Worm (Caenorhabditis elegans) whole organism, L3 larva: ENCODE measurements around the gene H12D21.5.

Experiments used
- aly-2 ChIP-seq: fragments of 150-350 bp; optimal IDR thresholded peaks from 2 replicates; lab custom pipeline; 2014; ENCODE audit warnings: missing biosample characterization, missing genetic modification characterization
- ama-1 ChIP-seq: fragments of 150-350 bp; optimal IDR thresholded peaks from 2 replicates; lab custom pipeline; 2018
- ceh-16 ChIP-seq: sonication (generic microtip); optimal IDR thresholded peaks from 2 replicates; lab custom pipeline; 2017; ENCODE audit warnings: missing biosample characterization, missing genetic modification characterization
- ceh-28 ChIP-seq: fragments of 150-350 bp; optimal IDR thresholded peaks from 2 replicates; lab custom pipeline; 2014; ENCODE audit warnings: missing biosample characterization, missing genetic modification reagents, missing genetic modification characterization
- ceh-82 ChIP-seq: fragments of 150-350 bp; optimal IDR thresholded peaks from 2 replicates; lab custom pipeline; 2014; ENCODE audit warnings: missing biosample characterization, missing genetic modification characterization
- ceh-9 ChIP-seq: sonication (generic microtip); optimal IDR thresholded peaks from 2 replicates; lab custom pipeline; 2018; ENCODE audit warnings: missing biosample characterization, missing genetic modification characterization
- daf-12 ChIP-seq: fragments of 150-350 bp; optimal IDR thresholded peaks from 2 replicates; lab custom pipeline; 2014; ENCODE audit warnings: missing biosample characterization, missing genetic modification reagents, missing genetic modification characterization
- egl-5 ChIP-seq: fragments of 150-350 bp; optimal IDR thresholded peaks from 2 replicates; lab custom pipeline; 2017; ENCODE audit warnings: missing biosample characterization, missing genetic modification reagents, missing genetic modification characterization, inconsistent platforms
- elt-1 ChIP-seq: fragments of 150-350 bp; optimal IDR thresholded peaks from 2 replicates; lab custom pipeline; 2014; ENCODE audit warnings: missing biosample characterization, missing genetic modification characterization
- elt-2 ChIP-seq: sonication (generic microtip); optimal IDR thresholded peaks from 2 replicates; lab custom pipeline; 2016; ENCODE audit warnings: missing genetic modification reagents, mild to moderate bottlenecking, missing genetic modification characterization, missing compliant biosample characterization
- elt-3 ChIP-seq, 3 experiments: fragments of 150-350 bp in 1 of 3; sonication (generic microtip) in 2 of 3; optimal IDR thresholded peaks; 2 replicates in 2 of 3; 4 replicates in 1 of 3; lab custom pipeline; 2014 to 2017; ENCODE audit warnings: missing biosample characterization in 3 of 3, missing genetic modification characterization in 3 of 3
- eor-1 ChIP-seq, 2 experiments: fragments of 150-350 bp; optimal IDR thresholded peaks; 2 replicates each; lab custom pipeline; 2014 to 2018; ENCODE audit warnings: missing biosample characterization in 2 of 2, missing genetic modification characterization in 2 of 2
- fkh-10 ChIP-seq: sonication (generic microtip); optimal IDR thresholded peaks from 2 replicates; lab custom pipeline; 2017; ENCODE audit warnings: missing biosample characterization, missing genetic modification reagents, missing genetic modification characterization
- fkh-2 ChIP-seq: fragments of 150-350 bp; optimal IDR thresholded peaks from 2 replicates; lab custom pipeline; 2014; ENCODE audit warnings: missing biosample characterization, missing genetic modification reagents, missing genetic modification characterization
- fos-1 ChIP-seq: fragments of 150-350 bp; optimal IDR thresholded peaks from 2 replicates; lab custom pipeline; 2014; ENCODE audit warnings: missing biosample characterization, missing genetic modification characterization
- hmg-11 ChIP-seq: sonication (generic microtip); optimal IDR thresholded peaks from 2 replicates; lab custom pipeline; 2016; ENCODE audit warnings: missing genetic modification characterization, missing compliant biosample characterization
- jun-1 ChIP-seq: fragments of 150-350 bp; optimal IDR thresholded peaks from 2 replicates; lab custom pipeline; 2014; ENCODE audit warnings: missing biosample characterization, missing genetic modification reagents, missing genetic modification characterization
- lin-15B ChIP-seq: fragments of 150-350 bp; optimal IDR thresholded peaks from 2 replicates; lab custom pipeline; 2014; ENCODE audit warnings: missing biosample characterization, missing genetic modification characterization
- lin-39 ChIP-seq: fragments of 150-350 bp; optimal IDR thresholded peaks from 2 replicates; lab custom pipeline; 2018; ENCODE audit warnings: missing biosample characterization, missing genetic modification reagents, missing genetic modification characterization
- lsy-12 ChIP-seq: sonication (generic microtip); optimal IDR thresholded peaks from 2 replicates; lab custom pipeline; 2016; ENCODE audit warnings: mild to moderate bottlenecking, missing genetic modification characterization, missing compliant biosample characterization
- mdl-1 ChIP-seq: fragments of 150-350 bp; optimal IDR thresholded peaks from 2 replicates; lab custom pipeline; 2014; ENCODE audit warnings: missing biosample characterization, missing genetic modification characterization
- mml-1 ChIP-seq: fragments of 150-350 bp; sonication (generic microtip); optimal IDR thresholded peaks from 3 replicates; lab custom pipeline; 2014; ENCODE audit warnings: missing biosample characterization, missing genetic modification characterization
- nhr-11 ChIP-seq: fragments of 150-350 bp; optimal IDR thresholded peaks from 2 replicates; lab custom pipeline; 2014; ENCODE audit warnings: missing biosample characterization, missing genetic modification characterization
- nhr-25 ChIP-seq: sonication (generic microtip); optimal IDR thresholded peaks from 2 replicates; lab custom pipeline; 2017; ENCODE audit warnings: missing biosample characterization, missing genetic modification characterization
- nhr-43 ChIP-seq: sonication (generic microtip); optimal IDR thresholded peaks from 2 replicates; lab custom pipeline; 2016; ENCODE audit warnings: mild to moderate bottlenecking, missing genetic modification characterization, missing compliant biosample characterization; ENCODE audit not compliant: poor library complexity, severe bottlenecking
- nhr-67 ChIP-seq: fragments of 150-350 bp; optimal IDR thresholded peaks from 2 replicates; lab custom pipeline; 2014; ENCODE audit warnings: missing biosample characterization, missing genetic modification characterization
- nhr-77 ChIP-seq: fragments of 150-350 bp; optimal IDR thresholded peaks from 2 replicates; lab custom pipeline; 2014; ENCODE audit warnings: missing biosample characterization, missing genetic modification characterization
- pha-4 ChIP-seq: fragments of 150-350 bp; optimal IDR thresholded peaks from 2 replicates; lab custom pipeline; 2014; ENCODE audit warnings: missing biosample characterization, missing genetic modification reagents, missing genetic modification characterization
- pqm-1 ChIP-seq: fragments of 150-350 bp; optimal IDR thresholded peaks from 2 replicates; lab custom pipeline; 2017; ENCODE audit warnings: missing biosample characterization, missing genetic modification characterization, inconsistent platforms
- sea-2 ChIP-seq: fragments of 150-350 bp; sonication (generic microtip); optimal IDR thresholded peaks from 4 replicates; lab custom pipeline; 2014; ENCODE audit warnings: missing biosample characterization, missing genetic modification reagents, missing genetic modification characterization
- snpc-4 ChIP-seq: fragments of 150-350 bp; optimal IDR thresholded peaks from 2 replicates; lab custom pipeline; 2014; ENCODE audit warnings: missing biosample characterization, missing genetic modification characterization
- tbx-2 ChIP-seq: sonication (generic microtip); optimal IDR thresholded peaks from 2 replicates; lab custom pipeline; 2016; ENCODE audit warnings: mild to moderate bottlenecking, missing genetic modification characterization, missing compliant biosample characterization
- unc-62 ChIP-seq: fragments of 150-350 bp; sonication (generic microtip); optimal IDR thresholded peaks from 4 replicates; lab custom pipeline; 2014; ENCODE audit warnings: missing biosample characterization, missing genetic modification reagents, missing genetic modification characterization
- zag-1 ChIP-seq: fragments of 150-350 bp; optimal IDR thresholded peaks from 2 replicates; lab custom pipeline; 2014; ENCODE audit warnings: missing biosample characterization, missing genetic modification characterization
- ztf-11 ChIP-seq: fragments of 150-350 bp; optimal IDR thresholded peaks from 2 replicates; lab custom pipeline; 2014; ENCODE audit warnings: missing biosample characterization, missing genetic modification characterization
- ztf-4 ChIP-seq: fragments of 150-350 bp; optimal IDR thresholded peaks from 2 replicates; lab custom pipeline; 2014; ENCODE audit warnings: missing biosample characterization, missing genetic modification characterization

The H12D21.5 gene

ce11 chrV:14900905-14901304 lies 7.1 kb downstream of the H12D21.5 start:
- no peak for TF ChIP-seq ama-1 (lab: Kevin White, UChicago)
- no peak for TF ChIP-seq zag-1 (tag; lab: Kevin White, UChicago)
- no peak for TF ChIP-seq elt-1 (tag; lab: Kevin White, UChicago)
- TF ChIP-seq fkh-2 (tag; lab: Kevin White, UChicago), result no peak
- TF ChIP-seq mml-1 (tag; lab: Kevin White, UChicago), result no peak
- TF ChIP-seq lin-15B, result no peak
- TF ChIP-seq ceh-9, result no peak
- TF ChIP-seq aly-2, result no peak
- TF ChIP-seq nhr-43 (tag; lab: Kevin White, UChicago), result no peak
- no peak for TF ChIP-seq ceh-28 (tag; lab: Kevin White, UChicago)
- no peak for TF ChIP-seq nhr-11
- no peak for TF ChIP-seq lin-39 (tag; lab: Kevin White, UChicago)
- no peak for TF ChIP-seq eor-1 (tag; optimal IDR thresholded peaks at IDR 0.05; lab: Kevin White, UChicago)
- TF ChIP-seq fos-1, result no peak
- no peak for TF ChIP-seq pqm-1 (tag; lab: Kevin White, UChicago)
- no peak for TF ChIP-seq elt-3 (tag; optimal IDR thresholded peaks at IDR 0.05; lab: Kevin White, UChicago)
- no peak for TF ChIP-seq hmg-11
- TF ChIP-seq nhr-67 (tag; lab: Kevin White, UChicago), result no peak
- TF ChIP-seq nhr-77 (tag; lab: Kevin White, UChicago), result no peak

- TF ChIP-seq egl-5 (tag; lab: Kevin White, UChicago), result no peak
- no peak for TF ChIP-seq unc-62 (GFP tag; lab: Kevin White, UChicago)
- no peak for TF ChIP-seq ceh-28 (tag; lab: Kevin White, UChicago)
- no peak for TF ChIP-seq daf-12 (tag; lab: Kevin White, UChicago)
- TF ChIP-seq fos-1, result no peak
- no peak for TF ChIP-seq tbx-2 (tag; lab: Kevin White, UChicago)
- no peak for TF ChIP-seq eor-1 (tag; optimal IDR thresholded peaks at IDR 0.05; lab: Kevin White, UChicago)
- no peak for TF ChIP-seq hmg-11
- TF ChIP-seq nhr-77 (tag; lab: Kevin White, UChicago), result no peak
- no peak for TF ChIP-seq nhr-25 (tag; lab: Kevin White, UChicago)
- no peak for TF ChIP-seq sea-2
- TF ChIP-seq aly-2, result no peak
- TF ChIP-seq mdl-1 (tag; lab: Kevin White, UChicago), result no peak
- no peak for TF ChIP-seq snpc-4 (tag; lab: Kevin White, UChicago)
- TF ChIP-seq fkh-10 (GFP tag; lab: Kevin White, UChicago), result no peak
- no peak for TF ChIP-seq jun-1 (tag; lab: Kevin White, UChicago)
- no peak for TF ChIP-seq ztf-4 (tag; lab: Kevin White, UChicago)
- TF ChIP-seq, all 47 proteins: peak for 0
Measured at ce11 chrV:14907445-14907844, 13.6 kb downstream of the H12D21.5 start.

DNA sequence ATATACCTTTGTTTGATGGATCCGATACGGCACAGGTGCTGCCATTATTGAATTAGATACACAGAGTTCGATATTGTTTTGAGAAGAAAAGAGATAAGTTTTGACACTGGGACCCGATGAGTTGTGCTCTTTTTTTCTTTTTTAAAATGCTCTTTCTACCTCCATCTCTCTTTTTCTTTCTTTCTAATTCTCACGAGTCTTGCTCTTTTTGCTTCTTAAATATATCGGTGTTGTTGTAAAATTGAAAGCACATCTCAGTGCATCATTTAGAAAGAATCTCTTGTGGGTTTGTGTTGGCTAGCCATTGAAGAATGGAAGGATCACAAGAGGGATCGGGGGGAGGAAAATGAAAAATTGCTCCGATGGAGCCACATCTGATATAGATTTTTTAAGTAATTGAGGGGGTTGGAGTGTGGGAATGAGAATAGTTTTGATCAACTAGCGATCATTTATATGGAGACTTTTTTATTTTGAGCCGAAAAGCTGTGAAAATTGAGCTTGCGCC lies 15.6 kb downstream of the H12D21.5 start, which contains the start of gene H12D21.9:
Gene H12D21.9, minus strand, starts transcription at position 148 of the 505 bp plus-strand sequence.
- TF ChIP-seq elt-3 (tag; optimal IDR thresholded peaks at IDR 0.05; lab: Kevin White, UChicago) (no peak), pqm-1 (tag; lab: Kevin White, UChicago) (no peak), fos-1 (no peak), lsy-12 (no peak), mdl-1 (tag; lab: Kevin White, UChicago) (no peak), elt-2 (no peak), ceh-9 (no peak), pha-4 (tag; lab: Kevin White, UChicago) (no peak), ztf-11 (tag; lab: Kevin White, UChicago) (no peak), ceh-16 (tag; lab: Kevin White, UChicago) (no peak), eor-1 (tag; optimal IDR thresholded peaks at IDR 0.05; lab: Kevin White, UChicago) (no peak)
- TF ChIP-seq, all 47 proteins: peak for 0

ce11 chrV:14910758-14911157 lies 17.0 kb downstream of the H12D21.5 start:
- no peak for TF ChIP-seq lin-15B
- no peak for TF ChIP-seq elt-3 (tag; optimal IDR thresholded peaks at IDR 0.05; lab: Kevin White, UChicago)
- TF ChIP-seq ceh-82 (tag; lab: Kevin White, UChicago), result no peak
- peak; percentile 7 for TF ChIP-seq egl-5 (tag; lab: Kevin White, UChicago)
- no peak for TF ChIP-seq tbx-2 (tag; lab: Kevin White, UChicago)
